Fruit fly (Drosophila melanogaster) whole organism, embryonic: ENCODE measurements around the gene CG15894.

Experiments
- CG10959 ChIP-seq: fragments of 200-800 bp; sonication (Bioruptor generic); IDR thresholded peaks from 2 replicates; pipeline ENCODE4 v1.3.6; 2022; ENCODE audit warnings: missing biosample characterization, missing genetic modification characterization
- CG11398 ChIP-seq: fragments of 200-800 bp; sonication (Bioruptor generic); optimal IDR thresholded peaks from 2 replicates; lab custom pipeline; 2016; ENCODE audit warnings: missing biosample characterization, missing genetic modification characterization
- CG12299 ChIP-seq: fragments of 200-800 bp; sonication (Bioruptor generic); optimal IDR thresholded peaks from 2 replicates; lab custom pipeline; 2018; ENCODE audit warnings: missing biosample characterization, mild to moderate bottlenecking, missing genetic modification characterization
- CG12744 ChIP-seq: fragments of 200-800 bp; sonication (Bioruptor generic); optimal IDR thresholded peaks from 2 replicates; lab custom pipeline; 2016; ENCODE audit warnings: missing biosample characterization, missing genetic modification characterization
- CG14860 ChIP-seq: fragments of 200-800 bp; sonication (Bioruptor generic); IDR thresholded peaks from 3 replicates; pipeline ENCODE4 v1.3.6; 2022; ENCODE audit warnings: missing biosample characterization, missing genetic modification characterization; ENCODE audit not compliant: partially characterized antibody
- CG15696 ChIP-seq: fragments of 200-800 bp; sonication (Bioruptor generic); optimal IDR thresholded peaks from 2 replicates; lab custom pipeline; 2019; ENCODE audit warnings: missing biosample characterization, mild to moderate bottlenecking, missing genetic modification characterization, moderate library complexity
- CG16863 ChIP-seq: fragments of 200-800 bp; sonication (Bioruptor generic); optimal IDR thresholded peaks from 3 replicates; lab custom pipeline; 2016; ENCODE audit warnings: missing biosample characterization, missing genetic modification characterization
- CG18599 ChIP-seq: fragments of 200-800 bp; sonication (Bioruptor generic); optimal IDR thresholded peaks from 3 replicates; lab custom pipeline; 2017; ENCODE audit warnings: missing biosample characterization, missing genetic modification characterization, mild to moderate bottlenecking, moderate library complexity, missing genetic modification reagents
- CG18764 ChIP-seq: fragments of 200-800 bp; sonication (Bioruptor generic); optimal IDR thresholded peaks from 3 replicates; lab custom pipeline; 2016; ENCODE audit warnings: missing biosample characterization, missing genetic modification characterization
- CG2889 ChIP-seq: fragments of 200-800 bp; sonication (Bioruptor generic); IDR thresholded peaks from 3 replicates; pipeline ENCODE4 v1.3.6; 2022; ENCODE audit warnings: missing biosample characterization, missing genetic modification characterization
- CG34224 ChIP-seq: fragments of 200-800 bp; sonication (Bioruptor generic); IDR thresholded peaks from 3 replicates; pipeline ENCODE4 v1.3.6; 2022; ENCODE audit warnings: missing biosample characterization, missing genetic modification characterization; ENCODE audit not compliant: partially characterized antibody
- CG3847 ChIP-seq: fragments of 200-800 bp; sonication (Bioruptor generic); IDR thresholded peaks from 2 replicates; pipeline ENCODE4 v1.3.6; 2022; ENCODE audit warnings: missing biosample characterization, missing genetic modification characterization
- CG3995 ChIP-seq: fragments of 200-800 bp; sonication (Bioruptor generic); optimal IDR thresholded peaks from 3 replicates; lab custom pipeline; 2016; ENCODE audit warnings: missing biosample characterization, missing genetic modification characterization
- CG4730 ChIP-seq: fragments of 200-800 bp; sonication (Bioruptor generic); IDR thresholded peaks from 2 replicates; pipeline ENCODE4 v1.3.6; 2022; ENCODE audit warnings: missing biosample characterization, missing genetic modification characterization
- CG4854 ChIP-seq: fragments of 200-800 bp; sonication (Bioruptor generic); optimal IDR thresholded peaks from 2 replicates; lab custom pipeline; 2016; ENCODE audit warnings: missing biosample characterization, missing genetic modification characterization, inconsistent platforms
- CG7963 ChIP-seq: fragments of 200-800 bp; sonication (Bioruptor generic); IDR thresholded peaks from 3 replicates; pipeline ENCODE4 v1.3.6; 2022; ENCODE audit warnings: missing biosample characterization, missing genetic modification characterization; ENCODE audit not compliant: partially characterized antibody
- CG9817 ChIP-seq: fragments of 200-800 bp; sonication (Bioruptor generic); optimal IDR thresholded peaks from 2 replicates; lab custom pipeline; 2018; ENCODE audit warnings: missing biosample characterization, mild to moderate bottlenecking, missing genetic modification characterization, moderate library complexity
- CHES-1-like ChIP-seq: fragments of 200-800 bp; sonication (Bioruptor generic); optimal IDR thresholded peaks from 2 replicates; lab custom pipeline; 2016; ENCODE audit warnings: missing biosample characterization, missing genetic modification characterization
- Camta ChIP-seq: fragments of 200-800 bp; sonication (Bioruptor generic); optimal IDR thresholded peaks from 2 replicates; lab custom pipeline; 2016; ENCODE audit warnings: missing biosample characterization, missing genetic modification characterization
- Dip2 ChIP-seq: fragments of 200-800 bp; sonication (Bioruptor generic); IDR thresholded peaks from 2 replicates; pipeline ENCODE4 v1.3.6; 2022; ENCODE audit warnings: missing biosample characterization, missing genetic modification characterization
- Dll ChIP-seq: fragments of 200-800 bp; sonication (Bioruptor generic); IDR thresholded peaks from 4 replicates; pipeline ENCODE4 v1.3.6; 2022; ENCODE audit warnings: missing biosample characterization, missing genetic modification characterization; ENCODE audit not compliant: partially characterized antibody
- HLH54F ChIP-seq: fragments of 200-800 bp; sonication (Bioruptor generic); optimal IDR thresholded peaks from 3 replicates; lab custom pipeline; 2016; ENCODE audit warnings: missing biosample characterization, missing genetic modification characterization
- Hmx ChIP-seq: fragments of 200-800 bp; sonication (Bioruptor generic); optimal IDR thresholded peaks from 2 replicates; lab custom pipeline; 2016; ENCODE audit warnings: missing biosample characterization, missing genetic modification characterization
- Lim3 ChIP-seq: fragments of 200-800 bp; sonication (Bioruptor generic); IDR thresholded peaks from 2 replicates; pipeline ENCODE4 v1.3.6; 2022; ENCODE audit warnings: missing biosample characterization, missing genetic modification characterization
- NC2β ChIP-seq: fragments of 200-800 bp; sonication (Bioruptor generic); optimal IDR thresholded peaks from 2 replicates; lab custom pipeline; 2016; ENCODE audit warnings: missing biosample characterization, missing genetic modification characterization
- Opbp ChIP-seq: fragments of 200-800 bp; sonication (Bioruptor generic); IDR thresholded peaks from 3 replicates; pipeline ENCODE4 v1.3.6; 2022; ENCODE audit warnings: missing biosample characterization, missing genetic modification characterization; ENCODE audit not compliant: partially characterized antibody
- PHDP ChIP-seq: fragments of 200-800 bp; sonication (Bioruptor generic); optimal IDR thresholded peaks from 3 replicates; lab custom pipeline; 2018; ENCODE audit warnings: missing biosample characterization, mild to moderate bottlenecking, missing genetic modification characterization, moderate library complexity
- abd-A ChIP-seq: fragments of 200-800 bp; sonication (Bioruptor generic); optimal IDR thresholded peaks from 3 replicates; lab custom pipeline; 2019; ENCODE audit warnings: missing biosample characterization, mild to moderate bottlenecking, missing genetic modification characterization, moderate library complexity
- ac ChIP-seq: fragments of 200-800 bp; sonication (Bioruptor generic); optimal IDR thresholded peaks from 3 replicates; lab custom pipeline; 2017; ENCODE audit warnings: missing biosample characterization, mild to moderate bottlenecking, missing genetic modification characterization
- chm ChIP-seq: fragments of 200-800 bp; sonication (Bioruptor generic); IDR thresholded peaks from 2 replicates; pipeline ENCODE4 v1.3.6; 2022; ENCODE audit warnings: missing biosample characterization, missing genetic modification characterization
- disco-r ChIP-seq: fragments of 200-800 bp; sonication (Bioruptor generic); optimal IDR thresholded peaks from 2 replicates; lab custom pipeline; 2016; ENCODE audit warnings: missing biosample characterization, missing genetic modification characterization
- dysf ChIP-seq: fragments of 200-800 bp; sonication (Bioruptor generic); IDR thresholded peaks from 3 replicates; pipeline ENCODE4 v1.3.6; 2022; ENCODE audit warnings: missing biosample characterization, missing genetic modification characterization
- esg ChIP-seq: fragments of 200-800 bp; sonication (Bioruptor generic); conservative IDR thresholded peaks from 2 replicates; pipeline ENCODE4 v1.3.6; 2022; ENCODE audit warnings: missing biosample characterization, missing genetic modification characterization
- eyg ChIP-seq: fragments of 200-800 bp; sonication (Bioruptor generic); optimal IDR thresholded peaks from 3 replicates; lab custom pipeline; 2016; ENCODE audit warnings: missing biosample characterization, missing genetic modification characterization
- gem ChIP-seq: fragments of 200-800 bp; sonication (Bioruptor generic); optimal IDR thresholded peaks from 2 replicates; lab custom pipeline; 2019; ENCODE audit warnings: missing biosample characterization, mild to moderate bottlenecking, missing genetic modification characterization, moderate library complexity
- gsb-n ChIP-seq: fragments of 200-800 bp; sonication (Bioruptor generic); optimal IDR thresholded peaks from 3 replicates; lab custom pipeline; 2018; ENCODE audit warnings: missing biosample characterization, mild to moderate bottlenecking, missing genetic modification characterization
- hkb ChIP-seq, 2 experiments: fragments of 200-800 bp in 1 of 2; fragments of >200 bp in 1 of 2; sonication (Bioruptor generic) in 1 of 2; IDR thresholded peaks in 1 of 2; optimal IDR thresholded peaks in 1 of 2; 2 replicates each; pipeline versions ENCODE4 v1.3.6 to Lab custom; 2017 to 2022; ENCODE audit warnings: missing biosample characterization in 1 of 2, missing genetic modification characterization in 1 of 2
- lmd ChIP-seq: fragments of 200-800 bp; sonication (Bioruptor generic); IDR thresholded peaks from 2 replicates; pipeline ENCODE4 v1.3.6; 2022; ENCODE audit warnings: missing biosample characterization, missing genetic modification characterization
- lov ChIP-seq, 2 experiments: fragments of 200-800 bp in 1 of 2; fragments of >200 bp in 1 of 2; sonication (Bioruptor generic) in 1 of 2; IDR thresholded peaks in 1 of 2; optimal IDR thresholded peaks in 1 of 2; 2 replicates in 1 of 2; 3 replicates in 1 of 2; pipeline versions ENCODE4 v1.3.6 to Lab custom; 2017 to 2022; ENCODE audit warnings: missing biosample characterization in 1 of 2, missing genetic modification characterization in 1 of 2
- oc ChIP-seq: fragments of 200-800 bp; sonication (Bioruptor generic); optimal IDR thresholded peaks from 2 replicates; lab custom pipeline; 2018; ENCODE audit warnings: missing biosample characterization, mild to moderate bottlenecking, missing genetic modification characterization, moderate library complexity
- psq ChIP-seq: fragments of 200-800 bp; sonication (Bioruptor generic); optimal IDR thresholded peaks from 2 replicates; lab custom pipeline; 2017; ENCODE audit warnings: missing biosample characterization, missing genetic modification characterization
- scrt ChIP-seq: fragments of 200-800 bp; sonication (Bioruptor generic); optimal IDR thresholded peaks from 2 replicates; lab custom pipeline; 2018; ENCODE audit warnings: missing biosample characterization, mild to moderate bottlenecking, missing genetic modification characterization, moderate library complexity
- sens ChIP-seq: fragments of 200-800 bp; sonication (Bioruptor generic); peaks from one replicate; lab custom pipeline; 2016; ENCODE audit warnings: missing biosample characterization, missing genetic modification characterization
- sima ChIP-seq: fragments of 200-800 bp; sonication (Bioruptor generic); optimal IDR thresholded peaks from 2 replicates; lab custom pipeline; 2016; ENCODE audit warnings: missing biosample characterization, missing genetic modification characterization
- tna ChIP-seq: fragments of 200-800 bp; sonication (Bioruptor generic); IDR thresholded peaks from 2 replicates; pipeline ENCODE4 v1.3.6; 2022; ENCODE audit warnings: missing biosample characterization, missing genetic modification characterization; ENCODE audit not compliant: partially characterized antibody
- trh ChIP-seq: fragments of 200-800 bp; sonication (Bioruptor generic); optimal IDR thresholded peaks from 2 replicates; lab custom pipeline; 2016; ENCODE audit warnings: missing biosample characterization, missing genetic modification characterization
- twi ChIP-seq: fragments of 200-800 bp; optimal IDR thresholded peaks from 2 replicates; lab custom pipeline; 2019; ENCODE audit warnings: missing biosample characterization, mild to moderate bottlenecking, missing genetic modification characterization, moderate library complexity
- unc-4 ChIP-seq: fragments of 200-800 bp; sonication (Bioruptor generic); IDR thresholded peaks from 2 replicates; pipeline ENCODE4 v1.3.6; 2022; ENCODE audit warnings: missing biosample characterization, missing genetic modification characterization; ENCODE audit not compliant: partially characterized antibody
- wek ChIP-seq: fragments of 200-800 bp; sonication (Bioruptor generic); optimal IDR thresholded peaks from 3 replicates; lab custom pipeline; 2018; ENCODE audit warnings: missing biosample characterization, mild to moderate bottlenecking, missing genetic modification characterization, moderate library complexity
- zf30C ChIP-seq: fragments of 200-800 bp; sonication (Bioruptor generic); optimal IDR thresholded peaks from 3 replicates; lab custom pipeline; 2018; ENCODE audit warnings: missing biosample characterization, mild to moderate bottlenecking, missing genetic modification characterization

Gene CG15894

dm6 chrX:6375636-6376035 lies 66.6 kb downstream of the CG15894 start (continued):
- 0 out of 2 replicates have a peak, but pooled peaks have one; percentile 20 for TF ChIP-seq CG3847 (GFP tag; lab: Robert Waterston, UW)
- no peak for TF ChIP-seq Dll (GFP tag; lab: Robert Waterston, UW)
- TF ChIP-seq hkb (optimal IDR thresholded peaks at IDR 0.05; lab: Kevin White, UChicago) = no peak
- peak; percentile 37; the same call in 1 of the 2 replicates for TF ChIP-seq hkb (GFP tag; IDR thresholded peaks at IDR 0.05; lab: Robert Waterston, UW)
- no peak for TF ChIP-seq CG10959 (GFP tag; lab: Robert Waterston, UW)
- no peak for TF ChIP-seq Lim3
- TF ChIP-seq NC2β (GFP tag; lab: Kevin White, UChicago) = no peak
- TF ChIP-seq gem (tag; lab: Kevin White, UChicago) = peak; percentile 73
- peak; percentile 6 for TF ChIP-seq CG16863 (GFP tag; lab: Kevin White, UChicago)
- 0 out of 2 replicates have a peak, but pooled peaks have one; percentile 18 for TF ChIP-seq esg
- peak; percentile 53 for TF ChIP-seq scrt
- TF ChIP-seq CG14860 = no peak
- no peak for TF ChIP-seq eyg (GFP tag; lab: Kevin White, UChicago)
- TF ChIP-seq lmd (GFP tag; lab: Robert Waterston, UW) = peak; percentile 31; the same call in 1 of the 2 replicates
- peak; percentile 82 for TF ChIP-seq sens (GFP tag; lab: Kevin White, UChicago)
- TF ChIP-seq CG12299 = no peak
- no peak for TF ChIP-seq CG3995 (GFP tag; lab: Kevin White, UChicago)
- no peak for TF ChIP-seq twi
- TF ChIP-seq CG7963 (GFP tag; lab: Robert Waterston, UW) = no peak
- TF ChIP-seq dysf (GFP tag; lab: Robert Waterston, UW) = peak; percentile 50; the same call in 2 of the 3 replicates
- no peak for TF ChIP-seq abd-A (tag; lab: Kevin White, UChicago)
- TF ChIP-seq Dip2 (GFP tag; lab: Robert Waterston, UW) = no peak
- no peak for TF ChIP-seq CHES-1-like (GFP tag; lab: Kevin White, UChicago)
- no peak for TF ChIP-seq CG15696 (tag; lab: Kevin White, UChicago)
- TF ChIP-seq tna (GFP tag; lab: Robert Waterston, UW) = no peak
- peak; percentile 21 for TF ChIP-seq HLH54F (GFP tag; lab: Kevin White, UChicago)
- TF ChIP-seq psq (GFP tag; lab: Kevin White, UChicago) = no peak
- TF ChIP-seq wek = no peak
- no peak for TF ChIP-seq disco-r (GFP tag; lab: Kevin White, UChicago)
- TF ChIP-seq sima (GFP tag; lab: Kevin White, UChicago) = no peak
- no peak for TF ChIP-seq Camta (GFP tag; lab: Kevin White, UChicago)
- TF ChIP-seq CG11398 (GFP tag; lab: Kevin White, UChicago) = no peak
- peak; percentile 52 for TF ChIP-seq CG9817 (tag; lab: Kevin White, UChicago)
- no peak for TF ChIP-seq lov (optimal IDR thresholded peaks at IDR 0.05; lab: Kevin White, UChicago)
- no peak for TF ChIP-seq lov (GFP tag; IDR thresholded peaks at IDR 0.05; lab: Robert Waterston, UW)
- TF ChIP-seq zf30C (GFP tag; lab: Kevin White, UChicago) = peak; percentile 13
- TF ChIP-seq PHDP (tag; lab: Kevin White, UChicago) = peak; percentile 54
- peak; percentile 12 for TF ChIP-seq CG12744
- TF ChIP-seq ac = no peak
- no peak for TF ChIP-seq unc-4
- no peak for TF ChIP-seq Opbp (GFP tag; lab: Robert Waterston, UW)
- TF ChIP-seq CG4854 (GFP tag; lab: Kevin White, UChicago) = no peak
- TF ChIP-seq CG2889 (GFP tag; lab: Robert Waterston, UW) = no peak
- TF ChIP-seq Hmx = no peak
- 0 out of 2 replicates have a peak, but pooled peaks have one; percentile 29 for TF ChIP-seq CG4730 (GFP tag; lab: Robert Waterston, UW)
- TF ChIP-seq trh = no peak
- TF ChIP-seq CG18764 (GFP tag; lab: Kevin White, UChicago) = no peak
- TF ChIP-seq gsb-n = no peak
- TF ChIP-seq CG18599 (GFP tag; lab: Kevin White, UChicago) = peak; percentile 84
- no peak for TF ChIP-seq oc (tag; lab: Kevin White, UChicago)
- TF ChIP-seq CG34224 (GFP tag; lab: Robert Waterston, UW) = no peak
- TF ChIP-seq chm (GFP tag; lab: Robert Waterston, UW) = 0 out of 2 replicates have a peak, but pooled peaks have one; percentile 33
